Worm (Caenorhabditis elegans): ENCODE measurements around the gene orc-1.

The orc-1 gene

ce11 chrIII:10653479-10653878 lies 10.6 kb downstream of the orc-1 start:
- TF ChIP-seq nhr-120 (GFP tag; IDR thresholded peaks at IDR 0.05), result no peak
- TF ChIP-seq ama-1 (optimal IDR thresholded peaks at IDR 0.05), result no peak
- no peak for TF ChIP-seq ama-1 (GFP tag; optimal IDR thresholded peaks at IDR 0.05)
- TF ChIP-seq ceh-58 (GFP tag; IDR thresholded peaks at IDR 0.05), result no peak
- no peak for TF ChIP-seq C17E4.6 (GFP tag; IDR thresholded peaks at IDR 0.05)
- no peak for TF ChIP-seq B0261.1 (tag; optimal IDR thresholded peaks at IDR 0.05)
- TF ChIP-seq bed-2 (GFP tag; IDR thresholded peaks at IDR 0.05), result no peak
- no peak for TF ChIP-seq C06A6.2 (GFP tag; conservative IDR thresholded peaks at IDR 0.05)
- no peak for TF ChIP-seq unc-130 (GFP tag; optimal IDR thresholded peaks at IDR 0.05)
- no peak for TF ChIP-seq hsf-1 (GFP tag; IDR thresholded peaks at IDR 0.05)
- TF ChIP-seq repo-1 (tag; optimal IDR thresholded peaks at IDR 0.05), result no peak

- no peak for TF ChIP-seq F39B2.1 (GFP tag; IDR thresholded peaks at IDR 0.05)
- TF ChIP-seq F23B12.7 (tag; optimal IDR thresholded peaks at IDR 0.05; ENCODE audit: insufficient read depth), result no peak
- no peak for TF ChIP-seq hrde-1 (tag; optimal IDR thresholded peaks at IDR 0.05; ENCODE audit: borderline replicate concordance)
- TF ChIP-seq ztf-3 (GFP tag; optimal IDR thresholded peaks at IDR 0.05), result no peak
- no peak for TF ChIP-seq ztf-18 (tag; optimal IDR thresholded peaks at IDR 0.05)
- no peak for TF ChIP-seq lsl-1 (GFP tag; optimal IDR thresholded peaks at IDR 0.05)
- no peak for TF ChIP-seq tbp1 (GFP tag; optimal IDR thresholded peaks at IDR 0.05)
- TF ChIP-seq snpc-3.4 (tag; optimal IDR thresholded peaks at IDR 0.05), result no peak
- no peak for TF ChIP-seq unc-130 (GFP tag; optimal IDR thresholded peaks at IDR 0.05)
- no peak for TF ChIP-seq ztf-22 (GFP tag; optimal IDR thresholded peaks at IDR 0.05)
- no peak for TF ChIP-seq B0336.3 (GFP tag; IDR thresholded peaks at IDR 0.05)
- TF ChIP-seq lin-54 (GFP tag; optimal IDR thresholded peaks at IDR 0.05), result no peak
- TF ChIP-seq let-607 (tag; optimal IDR thresholded peaks at IDR 0.05), result no peak
These were observed 11.8 kb downstream of the orc-1 start, which contains the start of gene cnt-2 for ce11 chrIII:10654718-10655117. cnt-2 (plus strand) TSS chrIII:10655018.

ce11 chrIII:10656069-10656468 lies 13.1 kb downstream of the orc-1 start:
- TF ChIP-seq let-607 (tag; optimal IDR thresholded peaks at IDR 0.05), result peak; percentile 67 to 85
- no peak for TF ChIP-seq mxl-1 (tag; optimal IDR thresholded peaks at IDR 0.05)
- TF ChIP-seq F39B2.1 (GFP tag; IDR thresholded peaks at IDR 0.05), result no peak
- TF ChIP-seq nhr-80 (tag; optimal IDR thresholded peaks at IDR 0.05), result peak; percentile 60
- TF ChIP-seq ztf-25 (GFP tag; IDR thresholded peaks at IDR 0.05), result no peak
- no peak for TF ChIP-seq F52B5.7 (tag; optimal IDR thresholded peaks at IDR 0.05)

- TF ChIP-seq aptf-2 (GFP tag; conservative IDR thresholded peaks at IDR 0.05), result no peak
- no peak for TF ChIP-seq him-1 (tag; optimal IDR thresholded peaks at IDR 0.05)
- no peak for TF ChIP-seq nhr-90 (tag; optimal IDR thresholded peaks at IDR 0.05)
- no peak for TF ChIP-seq unc-130 (GFP tag; optimal IDR thresholded peaks at IDR 0.05)
- TF ChIP-seq ekl-4 (GFP tag; IDR thresholded peaks at IDR 0.05), result no peak
- TF ChIP-seq sptf-2 (GFP tag; optimal IDR thresholded peaks at IDR 0.05), result no peak
- no peak for TF ChIP-seq pha-4 (tag; optimal IDR thresholded peaks at IDR 0.05)
These were observed 14.7 kb downstream of the orc-1 start for ce11 chrIII:10657661-10658060.

- TF ChIP-seq let-526 (GFP tag; IDR thresholded peaks at IDR 0.05), result no peak
- TF ChIP-seq dox-1 (GFP tag; IDR thresholded peaks at IDR 0.05), result no peak
- TF ChIP-seq let-607 (tag; optimal IDR thresholded peaks at IDR 0.05), result no peak
- no peak for TF ChIP-seq attf-6 (GFP tag; IDR thresholded peaks at IDR 0.05)
- TF ChIP-seq ceh-91 (GFP tag; IDR thresholded peaks at IDR 0.05), result no peak
- no peak for TF ChIP-seq nfya-1 (tag; optimal IDR thresholded peaks at IDR 0.05; ENCODE audit: borderline replicate concordance, insufficient read depth)
- TF ChIP-seq xnd-1 (tag; optimal IDR thresholded peaks at IDR 0.05), result no peak
- no peak for TF ChIP-seq atf-7 (tag; optimal IDR thresholded peaks at IDR 0.05)
- no peak for TF ChIP-seq lin-26 (GFP tag; IDR thresholded peaks at IDR 0.05)
- no peak for TF ChIP-seq F57A8.1 (GFP tag; optimal IDR thresholded peaks at IDR 0.05)
- no peak for TF ChIP-seq mes-4 (tag; optimal IDR thresholded peaks at IDR 0.05)
- TF ChIP-seq F33H1.4 (GFP tag; IDR thresholded peaks at IDR 0.05), result no peak
- TF ChIP-seq K12H6.12 (tag; optimal IDR thresholded peaks at IDR 0.05), result no peak
These were observed 15.5 kb downstream of the orc-1 start for ce11 chrIII:10658394-10658793.

Measured in whole organism, young adult.